Worm (Caenorhabditis elegans) whole organism, mixed stage, embryonic: Measurements from ENCODE around the gene F43E2.6.

Experiments used
- M03D4.4 ChIP-seq: sonication (generic microtip); optimal IDR thresholded peaks from 2 replicates; lab custom pipeline; 2017; ENCODE audit warnings: mild to moderate bottlenecking, missing genetic modification characterization, missing compliant biosample characterization
- bed-3 ChIP-seq: fragments of 200-800 bp; sonication (Bioruptor generic); optimal IDR thresholded peaks from 3 replicates; lab custom pipeline; 2018; ENCODE audit warnings: mild to moderate bottlenecking, missing genetic modification characterization, moderate library complexity, missing compliant biosample characterization
- blmp-1 ChIP-seq: fragments of 150-350 bp; optimal IDR thresholded peaks from 2 replicates; lab custom pipeline; 2014; ENCODE audit warnings: missing biosample characterization, missing genetic modification characterization
- ceh-39 ChIP-seq: fragments of 150-350 bp; optimal IDR thresholded peaks from 2 replicates; lab custom pipeline; 2014; ENCODE audit warnings: missing biosample characterization, missing genetic modification characterization
- ceh-83 ChIP-seq: fragments of 200-800 bp; sonication (Bioruptor generic); optimal IDR thresholded peaks from 2 replicates; lab custom pipeline; 2018; ENCODE audit warnings: mild to moderate bottlenecking, missing genetic modification characterization, missing compliant biosample characterization
- ces-1 ChIP-seq: fragments of 150-350 bp; optimal IDR thresholded peaks from 2 replicates; lab custom pipeline; 2014; ENCODE audit warnings: missing biosample characterization, missing genetic modification reagents, missing genetic modification characterization
- cnd-1 ChIP-seq: fragments of 200-800 bp; sonication (Bioruptor generic); optimal IDR thresholded peaks from 2 replicates; lab custom pipeline; 2018; ENCODE audit warnings: mild to moderate bottlenecking, missing genetic modification characterization, missing compliant biosample characterization
- drap-1 ChIP-seq: fragments of 200-800 bp; sonication (Bioruptor generic); optimal IDR thresholded peaks from 3 replicates; lab custom pipeline; 2018; ENCODE audit warnings: mild to moderate bottlenecking, missing genetic modification characterization, missing compliant biosample characterization
- elt-1 ChIP-seq: sonication (generic microtip); optimal IDR thresholded peaks from 2 replicates; lab custom pipeline; 2017; ENCODE audit warnings: missing genetic modification characterization, mild to moderate bottlenecking, missing compliant biosample characterization, antibody characterized with exemption, moderate library complexity, borderline replicate concordance; ENCODE audit not compliant: insufficient read depth
- flh-1 ChIP-seq: fragments of 200-800 bp; sonication (Bioruptor generic); optimal IDR thresholded peaks from 2 replicates; lab custom pipeline; 2018; ENCODE audit warnings: mild to moderate bottlenecking, missing genetic modification characterization, moderate library complexity, missing compliant biosample characterization
- ham-2 ChIP-seq: fragments of 200-800 bp; sonication (Bioruptor generic); optimal IDR thresholded peaks from 2 replicates; lab custom pipeline; 2018; ENCODE audit warnings: mild to moderate bottlenecking, missing genetic modification characterization, missing compliant biosample characterization
- hlh-1 ChIP-seq: fragments of 150-350 bp; optimal IDR thresholded peaks from 2 replicates; lab custom pipeline; 2014; ENCODE audit warnings: missing biosample characterization, missing genetic modification reagents, missing genetic modification characterization
- lin-13 ChIP-seq: fragments of 150-350 bp; optimal IDR thresholded peaks from 2 replicates; lab custom pipeline; 2014; ENCODE audit warnings: missing biosample characterization, missing genetic modification characterization
- lin-32 ChIP-seq: fragments of 200-800 bp; sonication (Bioruptor generic); optimal IDR thresholded peaks from 2 replicates; lab custom pipeline; 2018; ENCODE audit warnings: mild to moderate bottlenecking, missing genetic modification characterization, missing compliant biosample characterization
- lsy-2 ChIP-seq: fragments of 150-350 bp; optimal IDR thresholded peaks from 2 replicates; lab custom pipeline; 2014; ENCODE audit warnings: missing biosample characterization, missing genetic modification characterization
- mab-5 ChIP-seq: fragments of 150-350 bp; optimal IDR thresholded peaks from 2 replicates; lab custom pipeline; 2014; ENCODE audit warnings: missing biosample characterization, missing genetic modification characterization
- mep-1 ChIP-seq: fragments of 150-350 bp; optimal IDR thresholded peaks from 2 replicates; lab custom pipeline; 2017; ENCODE audit warnings: missing biosample characterization, missing genetic modification reagents, missing genetic modification characterization, inconsistent platforms
- mls-2 ChIP-seq: sonication (generic microtip); optimal IDR thresholded peaks from 2 replicates; lab custom pipeline; 2016; ENCODE audit warnings: mild to moderate bottlenecking, missing genetic modification characterization, moderate library complexity, missing compliant biosample characterization
- nhr-2 ChIP-seq: fragments of 150-350 bp; optimal IDR thresholded peaks from 2 replicates; lab custom pipeline; 2014; ENCODE audit warnings: missing biosample characterization, missing genetic modification characterization
- nhr-237 ChIP-seq: fragments of 150-350 bp; optimal IDR thresholded peaks from 2 replicates; lab custom pipeline; 2014; ENCODE audit warnings: missing biosample characterization, missing genetic modification characterization
- nhr-28 ChIP-seq: fragments of 150-350 bp; optimal IDR thresholded peaks from 2 replicates; lab custom pipeline; 2014; ENCODE audit warnings: missing biosample characterization, missing genetic modification characterization
- sem-2 ChIP-seq: fragments of 200-800 bp; sonication (Bioruptor generic); optimal IDR thresholded peaks from 2 replicates; lab custom pipeline; 2018; ENCODE audit warnings: mild to moderate bottlenecking, missing genetic modification characterization, missing compliant biosample characterization
- snpc-4 ChIP-seq: fragments of 150-350 bp; optimal IDR thresholded peaks from 2 replicates; lab custom pipeline; 2014; ENCODE audit warnings: missing biosample characterization, missing genetic modification characterization
- sptf-1 ChIP-seq: sonication (generic microtip); optimal IDR thresholded peaks from 2 replicates; lab custom pipeline; 2017; ENCODE audit warnings: mild to moderate bottlenecking, missing genetic modification characterization, moderate library complexity, missing compliant biosample characterization
- tbx-8 ChIP-seq: fragments of 200-800 bp; sonication (Bioruptor generic); optimal IDR thresholded peaks from 2 replicates; lab custom pipeline; 2018; ENCODE audit warnings: mild to moderate bottlenecking, missing genetic modification characterization, moderate library complexity, missing compliant biosample characterization
- unc-120 ChIP-seq: sonication (generic microtip); optimal IDR thresholded peaks from 2 replicates; lab custom pipeline; 2017; ENCODE audit warnings: missing genetic modification characterization, missing compliant biosample characterization; ENCODE audit not compliant: poor library complexity, severe bottlenecking
- unc-39 ChIP-seq: fragments of 150-350 bp; optimal IDR thresholded peaks from 2 replicates; lab custom pipeline; 2014; ENCODE audit warnings: missing biosample characterization, missing genetic modification characterization
- unc-62 ChIP-seq: fragments of 150-350 bp; optimal IDR thresholded peaks from 2 replicates; lab custom pipeline; 2014; ENCODE audit warnings: missing biosample characterization, missing genetic modification reagents, missing genetic modification characterization
- zip-8 ChIP-seq: fragments of 150-350 bp; optimal IDR thresholded peaks from 2 replicates; lab custom pipeline; 2014; ENCODE audit warnings: missing biosample characterization, missing genetic modification characterization
- ztf-11 ChIP-seq: fragments of 150-350 bp; optimal IDR thresholded peaks from 2 replicates; lab custom pipeline; 2014; ENCODE audit warnings: missing biosample characterization, missing genetic modification characterization

Gene F43E2.6

DNA sequence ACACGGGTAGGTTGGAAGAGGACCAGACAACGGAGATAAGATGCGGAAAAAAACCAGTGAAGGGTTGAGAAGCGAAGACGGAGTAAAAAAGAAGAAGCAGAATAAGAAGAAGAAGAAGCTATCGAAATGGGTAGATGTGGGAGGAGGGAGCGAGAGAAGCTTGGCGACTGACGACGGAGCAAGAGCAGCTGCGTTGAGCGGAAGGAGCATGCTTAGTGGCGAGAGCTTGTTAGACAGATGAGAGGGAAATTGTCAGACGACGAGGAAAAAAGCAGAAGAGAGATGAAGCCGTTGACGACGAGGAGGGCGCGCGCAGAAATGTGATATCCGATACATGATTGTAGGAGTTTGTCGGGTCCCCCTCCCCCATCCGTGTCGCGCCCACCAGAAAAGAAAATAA, 41.7 kb downstream of the F43E2.6 start:
- peak; percentile 12 for TF ChIP-seq hlh-1 (tag; lab: Kevin White, UChicago)
- TF ChIP-seq ceh-39 (tag; lab: Kevin White, UChicago): no peak
- peak; percentile 47 for TF ChIP-seq ces-1 (GFP tag; lab: Kevin White, UChicago)
- TF ChIP-seq unc-120 (tag; lab: Kevin White, UChicago): peak; percentile 20
- peak; percentile 11 for TF ChIP-seq unc-62 (GFP tag; lab: Kevin White, UChicago)

DNA sequence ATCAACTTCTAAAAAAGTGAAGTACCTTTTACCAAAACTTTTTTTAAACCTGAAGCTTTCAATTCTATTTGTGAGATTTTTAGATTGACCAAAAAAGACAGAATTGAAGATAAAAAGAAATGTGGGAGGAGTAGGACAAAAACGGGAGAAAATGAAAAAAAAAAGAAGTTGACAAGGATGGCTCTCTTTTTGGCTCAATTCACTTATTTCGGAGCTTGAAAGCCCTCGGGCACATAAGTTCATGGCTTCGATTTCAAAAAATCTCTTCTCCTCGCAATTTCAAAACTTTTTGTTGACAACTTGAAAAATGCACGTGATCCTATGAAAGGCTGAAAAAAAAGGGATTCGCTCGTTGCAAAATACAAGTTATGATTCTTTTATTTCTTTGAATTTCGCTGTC, 42.5 kb downstream of the F43E2.6 start:
- no peak for TF ChIP-seq snpc-4 (tag; lab: Kevin White, UChicago)
- TF ChIP-seq ces-1 (GFP tag; lab: Kevin White, UChicago): peak; percentile 32

DNA sequence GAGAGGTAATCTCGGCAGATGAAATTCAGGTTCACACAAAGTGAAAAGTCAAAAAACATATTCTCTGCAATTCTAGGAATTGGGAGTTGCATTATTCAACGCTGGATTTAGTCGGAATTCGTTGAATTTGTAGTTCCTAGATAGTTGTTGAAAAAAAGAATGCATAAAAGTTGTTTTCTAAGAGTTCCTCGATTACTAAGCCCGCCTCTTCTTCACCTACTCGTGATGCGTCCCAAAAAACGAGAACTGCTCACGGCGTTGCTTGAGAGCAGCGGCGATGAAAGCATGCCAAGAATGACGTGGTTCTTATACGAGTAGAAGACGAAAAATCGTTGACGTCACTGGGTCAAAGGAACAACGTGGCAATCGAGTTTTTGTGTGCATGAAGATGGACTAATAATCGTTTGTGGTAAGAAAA, 43.6 kb downstream of the F43E2.6 start:
- TF ChIP-seq lin-32 (GFP tag; lab: Kevin White, UChicago): no peak
- no peak for TF ChIP-seq mep-1 (tag; lab: Kevin White, UChicago)
- TF ChIP-seq, all 35 proteins: peak for 0

DNA sequence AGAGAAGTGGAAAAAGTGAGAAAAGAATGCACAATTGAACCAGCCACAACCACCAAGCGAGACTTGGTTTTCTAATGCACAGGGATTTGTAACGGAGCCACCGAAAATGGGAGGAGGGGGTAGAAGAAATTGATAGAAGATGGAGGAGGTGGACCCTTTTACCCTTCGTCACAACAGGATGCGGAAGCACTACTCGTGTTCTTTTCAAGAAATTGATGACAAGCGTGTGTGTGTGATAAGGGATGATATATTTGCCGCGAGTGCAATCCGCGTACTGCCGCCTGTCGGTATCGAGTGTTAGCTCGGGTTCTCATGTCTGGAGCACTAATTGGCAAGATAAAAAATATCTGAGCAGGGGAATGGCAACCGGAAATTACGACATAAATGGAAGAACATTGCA, 44.7 kb downstream of the F43E2.6 start, which contains the start of gene F21D12.3:
F21D12.3 (minus strand) TSS at position 101 of the 400 bp plus-strand sequence.
- no peak for TF ChIP-seq sem-2
- TF ChIP-seq sptf-1 (tag; lab: Kevin White, UChicago): no peak
- TF ChIP-seq ceh-39 (tag; lab: Kevin White, UChicago): no peak
- TF ChIP-seq nhr-237 (tag; lab: Kevin White, UChicago): no peak
- TF ChIP-seq elt-1 (tag; lab: Kevin White, UChicago): no peak
- TF ChIP-seq M03D4.4 (tag; lab: Kevin White, UChicago): no peak
- TF ChIP-seq ces-1 (GFP tag; lab: Kevin White, UChicago): no peak
- TF ChIP-seq cnd-1 (tag; lab: Kevin White, UChicago): no peak
- TF ChIP-seq unc-39 (tag; lab: Kevin White, UChicago): no peak
- no peak for TF ChIP-seq snpc-4 (tag; lab: Kevin White, UChicago)
- no peak for TF ChIP-seq ham-2 (GFP tag; lab: Kevin White, UChicago)
- no peak for TF ChIP-seq lin-13
- TF ChIP-seq hlh-1 (tag; lab: Kevin White, UChicago): no peak
- TF ChIP-seq mls-2 (tag; lab: Kevin White, UChicago): no peak
- TF ChIP-seq ceh-83 (GFP tag; lab: Kevin White, UChicago): no peak
- TF ChIP-seq zip-8 (tag; lab: Kevin White, UChicago): no peak
- TF ChIP-seq bed-3 (GFP tag; lab: Kevin White, UChicago): no peak
- TF ChIP-seq flh-1 (GFP tag; lab: Kevin White, UChicago): no peak
- TF ChIP-seq, all 35 proteins: peak for 0

DNA sequence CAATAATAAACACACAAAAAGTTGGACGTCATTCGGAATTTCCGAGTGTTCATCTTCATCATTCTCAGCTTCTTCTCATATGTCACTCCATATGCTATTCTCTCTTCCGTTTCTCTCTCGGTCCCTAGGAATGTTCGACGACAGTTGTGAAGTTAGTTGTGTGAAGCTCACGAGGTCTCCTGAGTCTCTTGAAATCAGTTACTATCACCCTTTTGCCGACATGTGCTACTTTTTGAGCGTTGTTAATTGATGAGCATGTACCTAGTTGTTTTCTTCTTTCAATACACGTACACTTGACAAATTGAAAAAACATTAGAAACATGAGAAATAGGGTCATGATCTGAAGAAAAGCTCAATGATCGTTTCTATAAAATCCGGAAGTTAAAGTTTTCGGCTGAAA, 45.3 kb downstream of the F43E2.6 start:
- TF ChIP-seq hlh-1 (tag; lab: Kevin White, UChicago) (peak; percentile 70), unc-120 (tag; lab: Kevin White, UChicago) (peak; percentile 24), ztf-11 (no peak)

DNA sequence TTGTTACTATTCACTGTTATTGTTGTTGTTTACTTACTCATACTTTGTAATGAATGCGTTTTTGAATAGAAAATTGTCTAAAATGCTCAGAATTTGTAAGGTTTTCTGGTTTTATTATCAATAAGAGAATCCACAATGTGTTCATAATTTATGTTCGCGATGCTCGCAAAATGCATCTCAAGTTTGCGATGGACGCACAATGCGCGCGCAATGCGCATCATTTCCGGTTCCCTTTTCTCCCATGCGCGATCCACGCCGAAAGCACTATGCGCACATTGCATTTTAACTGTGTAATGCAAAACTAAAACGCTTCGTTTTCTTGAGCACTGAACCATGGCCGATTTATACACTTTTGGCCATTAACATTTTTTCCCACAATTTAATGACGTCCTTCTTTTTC, 49.2 kb downstream of the F43E2.6 start:
- TF ChIP-seq nhr-237 (tag; lab: Kevin White, UChicago) (no peak), ces-1 (GFP tag; lab: Kevin White, UChicago) (no peak), blmp-1 (tag; lab: Kevin White, UChicago) (no peak), zip-8 (tag; lab: Kevin White, UChicago) (no peak), ceh-83 (GFP tag; lab: Kevin White, UChicago) (no peak), ham-2 (GFP tag; lab: Kevin White, UChicago) (no peak), nhr-28 (tag; lab: Kevin White, UChicago) (no peak), ztf-11 (no peak), lin-13 (no peak), flh-1 (GFP tag; lab: Kevin White, UChicago) (no peak)

DNA sequence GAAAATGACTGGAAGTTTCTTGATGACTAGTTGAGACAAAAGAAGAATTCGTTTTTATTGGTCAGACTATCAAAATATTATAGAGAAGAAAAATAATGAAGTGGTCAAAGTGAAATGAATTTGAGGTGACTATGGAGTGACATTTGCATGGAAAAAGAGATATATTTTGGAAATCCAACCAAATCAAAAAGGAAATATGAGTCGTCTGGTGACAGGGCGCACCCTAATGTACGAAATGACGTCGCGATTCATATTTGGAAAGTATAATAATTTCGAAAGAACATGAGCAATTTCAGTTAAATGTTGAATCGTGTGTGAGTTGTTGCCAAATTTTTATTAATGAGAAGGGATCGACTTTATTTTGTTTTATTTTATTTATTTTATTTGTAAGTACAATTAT, 51.2 kb downstream of the F43E2.6 start, which contains the start of gene F21D12.2:
F21D12.2 (plus strand) TSS at position 301 of the 400 bp plus-strand sequence.
- no peak for TF ChIP-seq unc-120 (tag; lab: Kevin White, UChicago)
- TF ChIP-seq mab-5 (tag; lab: Kevin White, UChicago): no peak
- no peak for TF ChIP-seq lsy-2
- TF ChIP-seq flh-1 (GFP tag; lab: Kevin White, UChicago): no peak
- TF ChIP-seq mls-2 (tag; lab: Kevin White, UChicago): no peak
- TF ChIP-seq drap-1 (GFP tag; lab: Kevin White, UChicago): no peak
- TF ChIP-seq sptf-1 (tag; lab: Kevin White, UChicago): no peak
- no peak for TF ChIP-seq nhr-2 (tag; lab: Kevin White, UChicago)
- TF ChIP-seq snpc-4 (tag; lab: Kevin White, UChicago): no peak
- TF ChIP-seq unc-62 (GFP tag; lab: Kevin White, UChicago): no peak
- no peak for TF ChIP-seq tbx-8
- TF ChIP-seq nhr-28 (tag; lab: Kevin White, UChicago): no peak
- TF ChIP-seq sem-2: no peak
- no peak for TF ChIP-seq ces-1 (GFP tag; lab: Kevin White, UChicago)
- no peak for TF ChIP-seq hlh-1 (tag; lab: Kevin White, UChicago)
- no peak for TF ChIP-seq ztf-11
- TF ChIP-seq blmp-1 (tag; lab: Kevin White, UChicago): no peak
- no peak for TF ChIP-seq M03D4.4 (tag; lab: Kevin White, UChicago)
- no peak for TF ChIP-seq ham-2 (GFP tag; lab: Kevin White, UChicago)
- no peak for TF ChIP-seq ceh-83 (GFP tag; lab: Kevin White, UChicago)
- TF ChIP-seq, all 35 proteins: peak for 0
